Fruit fly (Drosophila melanogaster): ENCODE data around the gene cutlet.

DNA sequence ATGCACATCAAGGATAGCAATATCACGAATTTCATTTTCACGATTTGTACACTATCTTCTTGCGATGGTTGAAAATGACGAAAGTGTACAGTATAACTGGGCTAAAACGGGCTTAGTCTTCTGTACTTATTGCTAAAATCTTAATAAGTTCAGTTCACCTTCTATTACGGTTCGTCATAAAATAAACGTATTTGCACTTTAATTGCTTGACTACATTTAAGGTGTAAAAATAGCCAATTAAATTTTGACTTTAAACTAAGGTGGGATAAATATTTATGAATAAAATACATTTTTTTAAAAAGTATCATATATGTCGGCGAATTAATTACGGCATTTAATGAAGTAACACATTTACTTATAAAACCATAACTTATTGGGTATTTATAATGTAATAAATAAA is 41.9 kb downstream of the cutlet start, which contains the start of gene Sfp24Bb:
- TF ChIP-seq usp (GFP tag; optimal IDR thresholded peaks at IDR 0.05) (no peak), jim (GFP tag; optimal IDR thresholded peaks at IDR 0.05) (no peak), OdsH (GFP tag; optimal IDR thresholded peaks at IDR 0.05) (no peak), pan (optimal IDR thresholded peaks at IDR 0.05) (no peak), fru (GFP tag; optimal IDR thresholded peaks at IDR 0.05) (no peak), foxo (GFP tag; optimal IDR thresholded peaks at IDR 0.05) (no peak), dmrt93B (GFP tag; optimal IDR thresholded peaks at IDR 0.05) (no peak), Vsx2 (GFP tag; optimal IDR thresholded peaks at IDR 0.05; ENCODE audit: partially characterized antibody) (no peak), CG32264 (GFP tag; optimal IDR thresholded peaks at IDR 0.05) (no peak), psq (GFP tag; optimal IDR thresholded peaks at IDR 0.05) (no peak)

Measured in whole organism, wandering third instar larva.